Fruit fly (Drosophila melanogaster): ENCODE results near the gene SIFaR.

DNA sequence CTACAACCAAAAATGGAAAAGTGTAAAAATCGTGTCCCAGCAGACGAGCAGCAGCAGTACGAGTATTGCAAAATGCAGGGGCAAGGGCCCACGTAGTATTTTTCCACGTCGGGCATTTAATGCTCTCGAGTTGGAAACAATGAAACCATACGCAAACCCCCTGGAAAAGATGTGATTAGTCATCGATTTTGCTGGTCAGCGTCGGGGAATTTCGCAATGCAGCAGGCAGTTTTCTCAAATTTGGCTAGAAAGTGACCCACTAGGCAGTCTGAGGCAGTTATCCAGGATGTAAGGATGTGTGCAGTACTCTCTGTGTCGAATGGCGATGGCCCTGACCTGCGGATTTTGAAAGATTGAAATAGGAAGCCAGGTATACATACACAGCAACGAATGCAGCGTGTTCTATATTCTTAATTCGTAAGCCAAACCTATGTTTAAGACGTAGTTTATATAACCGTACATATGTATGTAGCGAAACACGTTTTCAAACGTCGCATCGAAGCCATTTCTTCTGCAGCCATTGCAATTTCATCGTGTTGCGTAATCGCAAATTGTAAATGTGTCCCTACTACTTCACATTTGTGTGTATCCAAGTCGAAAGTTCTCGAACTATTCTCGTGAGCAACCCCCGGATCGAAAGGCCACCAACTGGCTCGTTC lies 3.1 kb upstream of the SIFaR start:
- TF ChIP-seq usp (GFP tag; optimal IDR thresholded peaks at IDR 0.05) (no peak), psq (optimal IDR thresholded peaks at IDR 0.05) (no peak), pan (optimal IDR thresholded peaks at IDR 0.05) (no peak), Dll (optimal IDR thresholded peaks at IDR 0.05) (no peak), EcR (GFP tag; optimal IDR thresholded peaks at IDR 0.05) (no peak)
